Fruit fly (Drosophila melanogaster): Measurements from ENCODE around the gene CG3592.

Gene CG3592

DNA sequence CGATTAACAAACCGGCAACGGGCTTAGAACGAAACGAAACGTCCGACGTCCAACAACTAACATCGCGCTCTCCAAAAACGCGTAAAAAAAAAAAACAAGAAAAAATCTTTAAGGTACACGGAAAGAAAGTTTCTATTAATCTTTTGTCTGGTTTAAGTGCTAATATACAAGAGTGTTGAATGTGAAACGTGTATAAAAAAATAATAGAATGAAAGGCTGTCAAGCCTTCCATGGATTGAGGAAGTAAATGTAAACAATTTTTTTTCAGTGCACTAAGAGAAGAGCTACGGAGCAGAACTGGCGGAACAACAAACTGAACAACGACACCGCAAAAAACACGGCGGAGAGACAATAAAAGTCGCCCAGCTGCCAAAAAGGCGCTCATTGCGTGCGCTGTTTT, 15.2 kb upstream of the CG3592 start, which contains the start of gene CG3588 (continued):
- TF ChIP-seq tin (GFP tag; optimal IDR thresholded peaks at IDR 0.05) = peak; percentile 66
- no peak for TF ChIP-seq run (tag; optimal IDR thresholded peaks at IDR 0.05)
- no peak for TF ChIP-seq Usf (GFP tag; optimal IDR thresholded peaks at IDR 0.05)
- TF ChIP-seq Asciz (GFP tag; optimal IDR thresholded peaks at IDR 0.05) = peak; percentile 37
- TF ChIP-seq Ets97D (GFP tag; optimal IDR thresholded peaks at IDR 0.05) = peak; percentile 24
- TF ChIP-seq HLH54F (GFP tag; optimal IDR thresholded peaks at IDR 0.05) = peak; percentile 74
- no peak for TF ChIP-seq pzg (GFP tag; optimal IDR thresholded peaks at IDR 0.05)
- TF ChIP-seq Nf-YA (GFP tag; IDR thresholded peaks at IDR 0.05) = 0 out of 2 replicates have a peak, but pooled peaks have one; percentile 19
- no peak for TF ChIP-seq CG16813 (GFP tag; IDR thresholded peaks at IDR 0.05; ENCODE audit: partially characterized antibody)
- TF ChIP-seq hkb (optimal IDR thresholded peaks at IDR 0.05) = no peak
- peak; percentile 72 for TF ChIP-seq hkb (GFP tag; IDR thresholded peaks at IDR 0.05)
- TF ChIP-seq CG16815 (GFP tag; optimal IDR thresholded peaks at IDR 0.05) = peak; percentile 15
- no peak for TF ChIP-seq sens-2 (GFP tag; IDR thresholded peaks at IDR 0.05)
- TF ChIP-seq HmgD (GFP tag; optimal IDR thresholded peaks at IDR 0.05) = no peak
- TF ChIP-seq Myb (GFP tag; optimal IDR thresholded peaks at IDR 0.05) = peak; percentile 58
- TF ChIP-seq CG30403 (GFP tag; optimal IDR thresholded peaks at IDR 0.05) = peak; percentile 78
- TF ChIP-seq bigmax (GFP tag; optimal IDR thresholded peaks at IDR 0.05) = no peak
- no peak for TF ChIP-seq cato (GFP tag; optimal IDR thresholded peaks at IDR 0.05; ENCODE audit: borderline replicate concordance)
- TF ChIP-seq CG31441 (GFP tag; IDR thresholded peaks at IDR 0.05) = peak; percentile 56
- TF ChIP-seq HLH3B (GFP tag; IDR thresholded peaks at IDR 0.05) = peak; percentile 55
- no peak for TF ChIP-seq sima (GFP tag; optimal IDR thresholded peaks at IDR 0.05)
- no peak for TF ChIP-seq CG12299 (tag; optimal IDR thresholded peaks at IDR 0.05)
- peak; percentile 12 for TF ChIP-seq tup (GFP tag; optimal IDR thresholded peaks at IDR 0.05)
- TF ChIP-seq pb (GFP tag; optimal IDR thresholded peaks at IDR 0.05) = peak; percentile 62
- peak; percentile 11 for TF ChIP-seq CG12769 (tag; optimal IDR thresholded peaks at IDR 0.05)
- TF ChIP-seq CG1529 (GFP tag; optimal IDR thresholded peaks at IDR 0.05) = peak; percentile 21
- no peak for TF ChIP-seq ERR (GFP tag; optimal IDR thresholded peaks at IDR 0.05)
- TF ChIP-seq CG8281 (tag; optimal IDR thresholded peaks at IDR 0.05) = no peak
- peak; percentile 49; the same call in 2 of the 3 replicates for TF ChIP-seq CG17361 (GFP tag; IDR thresholded peaks at IDR 0.05)
- TF ChIP-seq otp (GFP tag; IDR thresholded peaks at IDR 0.05) = peak; percentile 51; the same call in 1 of the 3 replicates
- no peak for TF ChIP-seq gfzf (GFP tag; optimal IDR thresholded peaks at IDR 0.05)
- peak; percentile 54 for TF ChIP-seq schlank (tag; optimal IDR thresholded peaks at IDR 0.05)
- peak; percentile 76 for TF ChIP-seq CG10366 (GFP tag; IDR thresholded peaks at IDR 0.05)
- TF ChIP-seq CG34224 (GFP tag; IDR thresholded peaks at IDR 0.05; ENCODE audit: partially characterized antibody) = no peak
- no peak for TF ChIP-seq BEAF-32 (GFP tag; optimal IDR thresholded peaks at IDR 0.05)
- no peak for TF ChIP-seq CG6654 (GFP tag; optimal IDR thresholded peaks at IDR 0.05)
- TF ChIP-seq Drgx (GFP tag; IDR thresholded peaks at IDR 0.05) = no peak
- TF ChIP-seq CG10654 (GFP tag; optimal IDR thresholded peaks at IDR 0.05) = peak; percentile 59
- peak; percentile 87 for TF ChIP-seq Dbx (GFP tag; IDR thresholded peaks at IDR 0.05)
- TF ChIP-seq cad (GFP tag; optimal IDR thresholded peaks at IDR 0.05) = no peak
- 0 out of 3 replicates have a peak, but pooled peaks have one; percentile 61 for TF ChIP-seq CG6175 (GFP tag; IDR thresholded peaks at IDR 0.05)
- TF ChIP-seq CG10321 (GFP tag; IDR thresholded peaks at IDR 0.05) = no peak
- TF ChIP-seq CG14860 (GFP tag; IDR thresholded peaks at IDR 0.05; ENCODE audit: partially characterized antibody) = no peak
- no peak for TF ChIP-seq kah (GFP tag; optimal IDR thresholded peaks at IDR 0.05)
- peak; percentile 19 for TF ChIP-seq CG12104 (GFP tag; optimal IDR thresholded peaks at IDR 0.05)
- TF ChIP-seq CG9727 (GFP tag; optimal IDR thresholded peaks at IDR 0.05) = peak; percentile 45
- TF ChIP-seq ttk (GFP tag; IDR thresholded peaks at IDR 0.05) = peak; percentile 50
- TF ChIP-seq Adf1 (GFP tag; IDR thresholded peaks at IDR 0.05) = peak; percentile 38; the same call in 1 of the 2 replicates
- peak; percentile 21 for TF ChIP-seq NC2α (GFP tag; optimal IDR thresholded peaks at IDR 0.05)
- peak; percentile 45; the same call in 1 of the 2 replicates for TF ChIP-seq CG8765 (GFP tag; IDR thresholded peaks at IDR 0.05)
- no peak for TF ChIP-seq amos (GFP tag; IDR thresholded peaks at IDR 0.05; ENCODE audit: partially characterized antibody)
- TF ChIP-seq CG17802 (tag; optimal IDR thresholded peaks at IDR 0.05) = peak; percentile 11
